Worm (Caenorhabditis elegans): Measurements from ENCODE around the gene F28F8.7.
A peak's percentile ranks its signal among the peaks of the same experiment; 100 is the strongest.

- TF ChIP-seq zag-1 (tag; optimal IDR thresholded peaks at IDR 0.05) (no peak), unc-39 (tag; optimal IDR thresholded peaks at IDR 0.05) (no peak), nhr-77 (tag; optimal IDR thresholded peaks at IDR 0.05) (peak; percentile 15), mdl-1 (tag; optimal IDR thresholded peaks at IDR 0.05) (no peak), Y5F2A.4 (GFP tag; optimal IDR thresholded peaks at IDR 0.05) (no peak), madf-5 (GFP tag; IDR thresholded peaks at IDR 0.05) (no peak), egl-27 (tag; optimal IDR thresholded peaks at IDR 0.05) (no peak), sdz-12 (GFP tag; optimal IDR thresholded peaks at IDR 0.05) (no peak), mep-1 (tag; optimal IDR thresholded peaks at IDR 0.05) (peak; percentile 28), attf-4 (tag; optimal IDR thresholded peaks at IDR 0.05) (no peak), ceh-82 (tag; optimal IDR thresholded peaks at IDR 0.05) (no peak), pha-4 (GFP tag; IDR thresholded peaks at IDR 0.05) (peak; percentile 39; the same call in 1 of the 2 replicates), pha-4 (tag; optimal IDR thresholded peaks at IDR 0.05) (no peak), F37D6.2 (tag; optimal IDR thresholded peaks at IDR 0.05) (no peak), ceh-28 (tag; optimal IDR thresholded peaks at IDR 0.05) (no peak)
Measured at ce11 chrV:15553869-15554268, 36.5 kb downstream of the F28F8.7 start.
